Worm (Caenorhabditis elegans): ENCODE data around the gene fbxa-77.

ce11 chrIII:1275513-1275912, 26.2 kb downstream of the fbxa-77 start, which contains the start of gene fbxa-30:
- TF ChIP-seq blmp-1 (tag; optimal IDR thresholded peaks at IDR 0.05; ENCODE audit: insufficient read depth) (no peak), nhr-77 (tag; optimal IDR thresholded peaks at IDR 0.05) (no peak), lin-11 (tag; optimal IDR thresholded peaks at IDR 0.05) (no peak)
